Fruit fly (Drosophila melanogaster): ENCODE data around the gene CG9515.

- TF ChIP-seq tj (GFP tag; optimal IDR thresholded peaks at IDR 0.05) (no peak), ovo (GFP tag; optimal IDR thresholded peaks at IDR 0.05) (no peak), cnc (optimal IDR thresholded peaks at IDR 0.05) (no peak), CG14711 (tag; optimal IDR thresholded peaks at IDR 0.05) (no peak), kay (GFP tag; ENCODE audit: borderline replicate concordance) (no peak), CG11617 (GFP tag; optimal IDR thresholded peaks at IDR 0.05) (no peak), pad (GFP tag; optimal IDR thresholded peaks at IDR 0.05) (no peak), Hr96 (GFP tag; optimal IDR thresholded peaks at IDR 0.05) (no peak), bab1 (GFP tag; optimal IDR thresholded peaks at IDR 0.05) (no peak), Clk (GFP tag; optimal IDR thresholded peaks at IDR 0.05) (no peak), toe (GFP tag; optimal IDR thresholded peaks at IDR 0.05) (no peak)
These were observed 48.5 kb upstream of the CG9515 start, which contains the start of gene CG9555 for dm6 chr2L:8991583-8991982.

All from whole organism, adult.